Worm (Caenorhabditis elegans) whole organism, dauer: ENCODE measurements around the gene T25B9.9.
"Not testable (repeated sequence)": the region's sequence is repeated elsewhere in the genome, so short reads cannot be mapped to it uniquely, and the experiment has no call there.

Experiments used
- unc-62 ChIP-seq: sonication (generic microtip); optimal IDR thresholded peaks from 2 replicates; lab custom pipeline; 2017; ENCODE audit warnings: missing biosample characterization, missing genetic modification reagents, missing genetic modification characterization

The T25B9.9 gene

DNA sequence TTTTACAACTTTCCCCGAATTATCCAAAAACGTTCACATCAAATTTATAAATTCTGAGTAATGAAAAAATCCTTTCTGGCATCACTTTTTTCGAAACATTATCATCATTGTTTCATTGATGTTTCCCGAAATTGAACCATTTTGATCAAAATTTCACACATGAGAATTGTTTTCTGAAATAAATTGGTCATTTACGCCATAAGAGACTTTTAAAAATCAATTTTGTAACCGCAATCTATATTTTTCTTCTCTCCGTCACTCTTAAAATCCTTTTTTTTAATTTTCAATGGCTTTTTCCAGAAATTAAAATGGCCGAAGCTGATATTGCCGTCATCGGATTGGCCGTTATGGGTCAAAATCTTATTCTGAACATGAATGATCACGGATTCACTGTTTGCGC lies at the start of gene T25B9.9:
TSS of gene T25B9.9 (plus strand) at position 301 of the 400 bp plus-strand sequence.
- TF ChIP-seq unc-62 = no peak

DNA sequence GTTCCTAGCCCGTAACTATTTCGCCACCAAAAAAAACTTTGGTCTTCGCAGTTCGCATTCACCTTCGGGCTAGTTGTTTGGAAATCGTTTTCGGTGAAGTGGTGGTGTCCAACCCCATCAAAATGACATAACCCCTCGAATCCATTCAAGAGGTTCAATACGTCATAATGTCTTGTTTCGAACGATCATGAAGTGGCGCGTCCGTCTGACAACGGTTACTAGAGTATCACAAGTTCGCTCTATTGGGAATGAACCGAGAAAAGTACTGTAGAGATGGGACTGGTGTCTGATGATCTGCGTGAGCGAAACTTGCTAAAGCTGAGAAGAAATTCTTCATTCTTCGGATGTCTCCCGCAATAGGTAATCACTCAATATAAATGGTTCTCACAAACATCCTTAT lies 41.7 kb upstream of the T25B9.9 start, which contains the start of gene ZC168.2:
TSS of gene ZC168.2 (plus strand) at position 301 of the 400 bp plus-strand sequence.
- no peak for TF ChIP-seq unc-62

DNA sequence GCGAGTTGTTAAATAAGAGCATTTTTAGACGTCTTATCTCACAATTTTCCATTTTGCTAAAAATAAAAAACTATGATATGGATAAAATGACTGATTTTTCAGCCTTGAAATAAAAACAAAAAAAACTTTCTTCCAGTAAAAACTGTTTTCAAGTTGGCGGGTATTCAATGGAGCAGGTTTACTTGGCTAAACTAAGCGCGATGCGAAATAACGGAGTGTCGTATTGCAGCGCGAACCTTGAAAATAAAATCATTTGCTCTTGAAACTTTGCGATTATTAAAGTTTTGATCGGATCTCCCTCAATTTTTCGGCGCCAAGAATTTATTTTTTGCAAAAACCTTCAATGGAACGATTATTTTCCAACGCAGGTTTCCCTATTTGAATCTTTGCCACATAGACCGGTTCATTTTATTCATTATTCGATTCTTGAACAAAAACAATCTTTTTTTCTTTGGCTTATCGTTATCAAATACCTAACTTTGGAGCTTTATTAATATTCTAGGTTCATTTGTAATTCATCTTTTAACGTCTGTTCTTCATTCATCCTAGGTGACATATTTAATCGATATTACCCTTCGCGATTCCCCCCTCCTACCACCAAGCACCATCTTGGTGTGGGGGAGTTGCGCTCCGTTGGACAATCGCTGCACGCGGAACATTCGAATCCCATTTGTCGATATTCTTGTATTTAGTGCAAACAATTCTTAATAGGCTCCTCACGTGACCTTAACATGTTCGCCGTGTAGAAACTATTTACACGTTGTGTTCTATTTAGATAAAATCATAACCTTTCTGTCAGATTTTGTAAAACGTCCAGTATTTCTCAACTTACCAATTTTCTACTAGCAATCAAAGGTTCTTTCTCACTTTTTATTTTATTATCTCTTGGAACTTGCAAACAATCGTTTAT lies 34.7 kb upstream of the T25B9.9 start, which contains the start of the genes orc-5 and cyb-1:
TSS of gene orc-5 (minus strand) at position 62 of the 910 bp plus-strand sequence.
TSS of gene cyb-1 (plus strand) at position 690 of the 910 bp plus-strand sequence.
- TF ChIP-seq unc-62 = no peak

ce11 chrIV:10737011-10737553 lies 32.4 kb upstream of the T25B9.9 start, which contains the start of gene grl-21:
grl-21 (plus strand) TSS chrIV:10737474.
- TF ChIP-seq unc-62 = no peak

- no peak for TF ChIP-seq unc-62
Measured at ce11 chrIV:10738328-10738727, 31.1 kb upstream of the T25B9.9 start, which contains the start of gene ssp-34. ssp-34 (minus strand) TSS chrIV:10738602.

- no peak for TF ChIP-seq unc-62
Measured at ce11 chrIV:10744475-10744874, 25.0 kb upstream of the T25B9.9 start, which contains the start of gene T25B9.3. T25B9.3 (plus strand) TSS chrIV:10744775.

DNA sequence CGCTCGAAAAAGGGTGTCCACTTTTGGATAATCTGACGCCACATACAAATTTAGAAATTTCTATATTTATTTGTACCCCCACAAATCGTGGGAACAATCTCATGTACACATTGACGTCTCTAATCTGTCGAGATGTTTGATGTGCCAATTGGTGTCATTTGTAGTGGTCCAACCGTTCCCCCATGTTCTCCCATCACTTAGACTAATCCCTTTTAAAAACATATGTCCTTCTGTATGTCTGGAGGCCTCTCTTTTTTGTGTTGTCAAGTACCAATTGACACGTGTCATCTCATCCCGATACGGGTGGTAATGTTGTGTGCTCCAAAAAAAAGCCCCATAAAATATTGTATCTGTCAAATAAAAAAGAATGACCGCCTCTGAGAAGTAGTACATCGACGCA lies 24.1 kb upstream of the T25B9.9 start:
- no peak for TF ChIP-seq unc-62

- no peak for TF ChIP-seq unc-62
Measured at ce11 chrIV:10750041-10750440, 19.4 kb upstream of the T25B9.9 start, which contains the start of gene T25B9.1. T25B9.1 (minus strand) TSS chrIV:10750141.

DNA sequence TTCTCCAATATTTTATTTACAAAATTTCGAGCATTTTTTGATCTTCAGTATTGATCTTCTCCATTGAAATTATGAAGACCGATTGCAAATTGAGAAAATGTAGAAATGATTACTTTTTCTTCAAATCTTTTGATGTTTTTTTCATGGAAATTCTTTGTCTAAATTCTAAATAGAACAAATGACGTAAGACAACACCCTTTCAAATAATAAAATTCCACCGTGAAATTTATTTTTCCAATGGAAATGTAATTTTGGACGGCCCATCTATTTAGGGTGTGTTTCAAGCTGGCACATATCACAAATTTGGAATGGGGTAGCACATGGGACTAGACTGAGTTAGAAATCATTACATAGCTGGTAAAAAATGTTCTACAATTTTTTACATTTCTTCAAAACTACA lies 17.7 kb upstream of the T25B9.9 start, which contains the start of gene T25B9.2:
TSS of gene T25B9.2 (minus strand) at position 101 of the 400 bp plus-strand sequence.
- TF ChIP-seq unc-62 = not testable (repeated sequence)

DNA sequence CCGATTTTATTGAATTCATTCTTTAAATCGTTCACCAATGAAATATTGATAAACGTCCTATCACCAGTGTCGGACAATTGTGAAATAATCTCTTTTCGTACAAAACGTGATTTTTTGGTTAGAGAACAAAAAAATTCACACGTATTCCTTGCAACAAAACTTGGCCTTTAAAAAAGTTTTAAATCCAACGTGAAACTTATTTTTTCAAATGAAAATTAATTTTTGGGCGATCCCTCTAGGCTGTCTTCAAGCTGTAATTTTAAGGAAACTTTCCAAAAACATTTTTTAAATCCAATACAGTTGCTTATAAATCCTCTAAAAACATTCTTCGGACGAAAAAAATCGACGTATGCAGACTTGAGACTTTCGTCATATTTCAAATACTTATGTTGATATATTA lies 14.8 kb upstream of the T25B9.9 start, which contains the start of gene T25B9.5:
TSS of gene T25B9.5 (minus strand) at position 101 of the 400 bp plus-strand sequence.
- no peak for TF ChIP-seq unc-62

- no peak for TF ChIP-seq unc-62
Measured at ce11 chrIV:10757616-10758193, 11.7 kb upstream of the T25B9.9 start, which contains the start of the genes T25B9.4 and T25B9.6. T25B9.4 (minus strand) TSS chrIV:10757716. T25B9.6 (plus strand) TSS chrIV:10758143.

ce11 chrIV:10761344-10761743 lies 8.1 kb upstream of the T25B9.9 start, which contains the start of gene ugt-54:
ugt-54 (plus strand) TSS chrIV:10761698.
- TF ChIP-seq unc-62 = no peak

ce11 chrIV:10764206-10764605 lies 5.2 kb upstream of the T25B9.9 start, which contains the start of gene T25B9.11:
T25B9.11 (plus strand) TSS chrIV:10764506.
- no peak for TF ChIP-seq unc-62

- TF ChIP-seq unc-62 = no peak
Measured at ce11 chrIV:10765053-10765452, 4.4 kb upstream of the T25B9.9 start, which contains the start of gene T25B9.12. T25B9.12 (plus strand) TSS chrIV:10765353.

DNA sequence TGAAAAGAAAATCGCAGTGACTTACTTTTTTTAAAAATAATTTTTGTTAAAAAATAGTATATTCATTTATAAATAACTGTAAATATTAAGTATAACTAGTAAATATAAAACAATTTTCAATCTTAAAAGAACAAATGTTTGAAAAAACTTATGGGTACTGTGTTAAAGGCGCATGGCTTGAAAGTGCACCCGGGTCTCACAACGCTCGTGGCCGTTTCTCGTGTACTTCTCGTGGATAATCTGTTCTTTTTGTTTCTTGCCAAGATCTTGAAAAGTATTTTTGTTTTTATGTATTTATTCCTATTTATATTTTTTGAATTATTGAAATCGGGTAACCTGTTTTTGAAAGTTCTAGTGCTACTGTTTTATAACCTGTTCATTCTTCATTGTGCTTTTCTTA lies 3.4 kb upstream of the T25B9.9 start:
- no peak for TF ChIP-seq unc-62

ce11 chrIV:10768146-10768636 lies 1.3 kb upstream of the T25B9.9 start, which contains the start of gene T25B9.8:
T25B9.8 (minus strand) TSS chrIV:10768196.
- TF ChIP-seq unc-62 = no peak
